Worm (Caenorhabditis elegans): ENCODE measurements around the gene ptp-2.

ce11 chrII:5911274-5911673 lies 7.2 kb upstream of the ptp-2 start, which contains the start of gene cgt-3:
- TF ChIP-seq let-526 (GFP tag; IDR thresholded peaks at IDR 0.05) (no peak), ceh-58 (GFP tag; IDR thresholded peaks at IDR 0.05) (no peak), F33H1.4 (GFP tag; IDR thresholded peaks at IDR 0.05) (no peak), F49E8.2 (tag; optimal IDR thresholded peaks at IDR 0.05; ENCODE audit: insufficient read depth) (no peak), lin-40 (tag; optimal IDR thresholded peaks at IDR 0.05) (no peak)

Measured in whole organism, young adult.